Worm (Caenorhabditis elegans) whole organism, L4/young adult: Measurements from ENCODE around the gene kcc-1.

ENCODE experiments used
- W03F9.2 ChIP-seq: fragments of 150-350 bp; optimal IDR thresholded peaks from 2 replicates; lab custom pipeline; 2014; ENCODE audit warnings: missing biosample characterization, missing genetic modification characterization
- dao-5 ChIP-seq: sonication (generic microtip); optimal IDR thresholded peaks from 2 replicates; lab custom pipeline; 2016; ENCODE audit warnings: missing genotype, missing genetic modification characterization, moderate library complexity, missing compliant biosample characterization
- him-1 ChIP-seq: sonication (generic microtip); optimal IDR thresholded peaks from 2 replicates; lab custom pipeline; 2016; ENCODE audit warnings: missing genotype, missing genetic modification reagents, missing genetic modification characterization, missing compliant biosample characterization

DNA sequence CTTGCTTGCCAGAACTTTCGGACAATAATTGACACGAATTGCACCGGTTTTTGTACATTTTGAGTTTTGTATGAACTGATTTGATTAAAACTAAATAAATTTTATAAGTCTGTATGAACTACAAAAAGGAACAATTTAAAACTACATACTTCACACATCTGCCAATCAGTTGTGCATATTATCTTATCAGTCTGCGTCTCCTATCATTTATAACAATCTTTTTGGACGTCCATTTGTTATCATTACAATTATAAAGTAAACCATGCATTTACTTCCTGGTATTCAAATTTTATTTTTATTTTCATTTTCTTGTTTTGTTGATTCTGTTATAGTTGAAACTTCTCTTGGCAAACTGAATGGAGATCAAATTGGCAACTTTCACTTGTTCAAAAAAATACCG lies 25.8 kb upstream of the kcc-1 start, which contains the start of gene cest-10:
- peak; percentile 6 for TF ChIP-seq W03F9.2
- no peak for TF ChIP-seq him-1
- no peak for TF ChIP-seq dao-5 (tag; lab: Kevin White, UChicago)
